Worm (Caenorhabditis elegans): ENCODE data around the gene clec-144.

The clec-144 gene

ce11 chrII:11874674-11875198, 42.4 kb upstream of the clec-144 start, which contains the start of the genes npp-3 and top-2 (continued):
- TF ChIP-seq elt-2 (tag; optimal IDR thresholded peaks at IDR 0.05) (peak; percentile 69), jun-1 (tag; optimal IDR thresholded peaks at IDR 0.05) (peak; percentile 80), lin-15B (tag; optimal IDR thresholded peaks at IDR 0.05) (peak; percentile 96), R02D3.7 (tag; optimal IDR thresholded peaks at IDR 0.05) (peak; percentile 93), nhr-67 (tag; optimal IDR thresholded peaks at IDR 0.05) (no peak)

- TF ChIP-seq tbx-2 (tag; optimal IDR thresholded peaks at IDR 0.05) (no peak), jun-1 (tag; optimal IDR thresholded peaks at IDR 0.05) (no peak), nfya-1 (tag; optimal IDR thresholded peaks at IDR 0.05; ENCODE audit: insufficient read depth) (no peak), mml-1 (tag; optimal IDR thresholded peaks at IDR 0.05) (no peak), nhr-11 (tag; optimal IDR thresholded peaks at IDR 0.05) (no peak), fkh-10 (GFP tag; optimal IDR thresholded peaks at IDR 0.05) (no peak), hmg-11 (tag; optimal IDR thresholded peaks at IDR 0.05) (no peak), elt-1 (tag; optimal IDR thresholded peaks at IDR 0.05) (no peak), daf-12 (tag; optimal IDR thresholded peaks at IDR 0.05) (no peak), eor-1 (tag; optimal IDR thresholded peaks at IDR 0.05) (no peak), ztf-4 (tag; optimal IDR thresholded peaks at IDR 0.05) (no peak)
These were observed 36.5 kb upstream of the clec-144 start for ce11 chrII:11868893-11869292.

- no peak for TF ChIP-seq fkh-2 (tag; optimal IDR thresholded peaks at IDR 0.05)
These were observed 35.9 kb upstream of the clec-144 start, which contains the start of gene col-84 for ce11 chrII:11868234-11868633. Gene col-84 (plus strand): TSS chrII:11868534.

- TF ChIP-seq nhr-28 (tag; optimal IDR thresholded peaks at IDR 0.05) (no peak), nhr-237 (tag; optimal IDR thresholded peaks at IDR 0.05) (no peak), jun-1 (tag; optimal IDR thresholded peaks at IDR 0.05) (no peak), pqm-1 (tag; optimal IDR thresholded peaks at IDR 0.05) (no peak), daf-12 (tag; optimal IDR thresholded peaks at IDR 0.05) (no peak), egl-5 (tag; optimal IDR thresholded peaks at IDR 0.05) (no peak), sea-2 (GFP tag; optimal IDR thresholded peaks at IDR 0.05) (no peak), zag-1 (tag; optimal IDR thresholded peaks at IDR 0.05) (no peak), eor-1 (tag; optimal IDR thresholded peaks at IDR 0.05) (no peak), snpc-4 (tag; optimal IDR thresholded peaks at IDR 0.05) (no peak), nhr-43 (tag; optimal IDR thresholded peaks at IDR 0.05; ENCODE audit: poor library complexity, severe bottlenecking) (no peak), ceh-16 (tag; optimal IDR thresholded peaks at IDR 0.05) (no peak), ceh-28 (tag; optimal IDR thresholded peaks at IDR 0.05) (no peak), fkh-10 (GFP tag; optimal IDR thresholded peaks at IDR 0.05) (no peak), elt-2 (tag; optimal IDR thresholded peaks at IDR 0.05) (no peak), hmg-11 (tag; optimal IDR thresholded peaks at IDR 0.05) (no peak), nhr-76 (tag; optimal IDR thresholded peaks at IDR 0.05) (no peak)
These were observed 33.3 kb upstream of the clec-144 start, which contains the start of gene K12D12.4 for ce11 chrII:11865644-11866043. Gene K12D12.4 (minus strand): TSS chrII:11865744.

- TF ChIP-seq ztf-11 (tag; optimal IDR thresholded peaks at IDR 0.05) (no peak), tbx-2 (tag; optimal IDR thresholded peaks at IDR 0.05) (no peak), pqm-1 (tag; optimal IDR thresholded peaks at IDR 0.05) (no peak), lin-15B (tag; optimal IDR thresholded peaks at IDR 0.05) (no peak), hmg-11 (tag; optimal IDR thresholded peaks at IDR 0.05) (no peak), fos-1 (tag; optimal IDR thresholded peaks at IDR 0.05) (no peak), ZK546.5 (tag; optimal IDR thresholded peaks at IDR 0.05) (no peak), lin-39 (tag; optimal IDR thresholded peaks at IDR 0.05) (no peak), aly-2 (tag; optimal IDR thresholded peaks at IDR 0.05) (no peak), zag-1 (tag; optimal IDR thresholded peaks at IDR 0.05) (no peak)
These were observed 28.3 kb upstream of the clec-144 start, which contains the start of gene K12D12.5 for ce11 chrII:11860623-11861079. Gene K12D12.5 (plus strand): TSS chrII:11861029.

ce11 chrII:11859833-11860232, 27.5 kb upstream of the clec-144 start:
- TF ChIP-seq nhr-11 (tag; optimal IDR thresholded peaks at IDR 0.05) (no peak), elt-3 (tag; optimal IDR thresholded peaks at IDR 0.05) (no peak), snpc-4 (tag; optimal IDR thresholded peaks at IDR 0.05) (no peak), pqm-1 (tag; optimal IDR thresholded peaks at IDR 0.05) (peak; percentile 39), fkh-2 (tag; optimal IDR thresholded peaks at IDR 0.05) (no peak), nhr-76 (tag; optimal IDR thresholded peaks at IDR 0.05) (no peak), lin-39 (tag; optimal IDR thresholded peaks at IDR 0.05) (no peak), hmg-11 (tag; optimal IDR thresholded peaks at IDR 0.05) (no peak), elt-2 (tag; optimal IDR thresholded peaks at IDR 0.05) (peak; percentile 52), sea-2 (GFP tag; optimal IDR thresholded peaks at IDR 0.05) (no peak), pha-4 (tag; optimal IDR thresholded peaks at IDR 0.05) (no peak), skn-1 (tag; optimal IDR thresholded peaks at IDR 0.05) (no peak)
